Worm (Caenorhabditis elegans): Measurements from ENCODE around the gene K02D10.4.

Gene K02D10.4

DNA sequence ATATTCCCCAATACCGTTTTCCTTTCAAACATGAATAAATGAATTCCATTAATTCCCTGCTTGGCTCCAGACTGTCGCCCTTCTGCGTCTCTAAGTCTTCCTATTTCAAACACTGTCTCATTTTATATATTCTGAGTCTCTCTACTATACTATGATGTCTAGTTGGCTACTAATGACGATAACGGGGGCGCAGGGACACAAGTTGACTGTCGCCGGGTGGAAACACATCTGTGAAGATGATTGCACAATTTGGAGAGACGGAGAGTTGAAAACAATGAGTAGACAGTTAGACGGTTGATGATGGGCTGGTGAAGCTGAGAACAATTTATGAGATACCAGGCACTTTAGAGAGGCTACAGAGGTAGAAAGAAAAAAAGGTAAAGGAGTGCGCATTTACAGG is 30.3 kb downstream of the K02D10.4 start, which contains the start of gene sma-2:
Gene sma-2 (plus strand): TSS at position 194 of the 400 bp plus-strand sequence.
- TF ChIP-seq cey-2 (tag; optimal IDR thresholded peaks at IDR 0.05; ENCODE audit: borderline replicate concordance, insufficient read depth) (peak; percentile 25), nhr-77 (tag; optimal IDR thresholded peaks at IDR 0.05) (peak; percentile 79), F44E2.7 (GFP tag; IDR thresholded peaks at IDR 0.05) (no peak), mdt-29 (GFP tag; IDR thresholded peaks at IDR 0.05) (no peak), zfp-2 (tag; optimal IDR thresholded peaks at IDR 0.05) (no peak), daf-12 (tag; optimal IDR thresholded peaks at IDR 0.05) (no peak), F49E8.2 (tag; optimal IDR thresholded peaks at IDR 0.05; ENCODE audit: borderline replicate concordance) (no peak), gei-8 (GFP tag; optimal IDR thresholded peaks at IDR 0.05) (peak; percentile 10), arid-1 (GFP tag; conservative IDR thresholded peaks at IDR 0.05) (no peak), nhr-28 (tag; optimal IDR thresholded peaks at IDR 0.05) (peak; percentile 94), F10B5.3 (tag; optimal IDR thresholded peaks at IDR 0.05) (no peak), spr-1 (tag; optimal IDR thresholded peaks at IDR 0.05) (peak; percentile 19), php-3 (GFP tag; IDR thresholded peaks at IDR 0.05) (peak; percentile 87), ama-1 (optimal IDR thresholded peaks at IDR 0.05) (no peak), egl-27 (tag; optimal IDR thresholded peaks at IDR 0.05) (no peak), vab-7 (GFP tag; IDR thresholded peaks at IDR 0.05) (no peak), T26A8.4 (GFP tag; IDR thresholded peaks at IDR 0.05) (peak; percentile 53; the same call in 1 of the 2 replicates), madf-9 (GFP tag; conservative IDR thresholded peaks at IDR 0.05) (no peak), duxl-1 (tag; optimal IDR thresholded peaks at IDR 0.05; ENCODE audit: poor library complexity) (no peak), lin-39 (tag; optimal IDR thresholded peaks at IDR 0.05) (no peak), hlh-11 (tag; optimal IDR thresholded peaks at IDR 0.05) (peak; percentile 99), saeg-2 (GFP tag; IDR thresholded peaks at IDR 0.05) (no peak), F26F4.8 (GFP tag; conservative IDR thresholded peaks at IDR 0.05) (no peak), fos-1 (tag; optimal IDR thresholded peaks at IDR 0.05) (no peak), nhr-111 (GFP tag; optimal IDR thresholded peaks at IDR 0.05) (no peak), lin-29 (GFP tag; IDR thresholded peaks at IDR 0.05) (no peak), Y105C5A.15 (GFP tag; IDR thresholded peaks at IDR 0.05) (no peak), tag-97 (GFP tag; IDR thresholded peaks at IDR 0.05) (no peak), hmg-1.1 (GFP tag; IDR thresholded peaks at IDR 0.05) (peak; percentile 59), hif-1 (tag; optimal IDR thresholded peaks at IDR 0.05) (peak in 1 of 2 experiments; percentile 50), lin-13 (GFP tag; optimal IDR thresholded peaks at IDR 0.05) (peak; percentile 5), fkh-10 (GFP tag; optimal IDR thresholded peaks at IDR 0.05) (no peak), ZK546.5 (tag; optimal IDR thresholded peaks at IDR 0.05) (no peak), daf-8 (GFP tag; IDR thresholded peaks at IDR 0.05) (no peak), aly-2 (tag; optimal IDR thresholded peaks at IDR 0.05) (no peak), ztf-7 (tag; optimal IDR thresholded peaks at IDR 0.05) (peak; percentile 27), skn-1 (tag; optimal IDR thresholded peaks at IDR 0.05) (no peak), zag-1 (tag; optimal IDR thresholded peaks at IDR 0.05) (no peak), mdl-1 (tag; optimal IDR thresholded peaks at IDR 0.05) (peak in 1 of 2 experiments; percentile 68), lim-7 (GFP tag; IDR thresholded peaks at IDR 0.05) (no peak), unc-62 (GFP tag; optimal IDR thresholded peaks at IDR 0.05 in 1 of 2) (peak in 1 of 2 experiments; percentile 14), unc-62 (tag; optimal IDR thresholded peaks at IDR 0.05) (no peak), zfp-3 (GFP tag; conservative IDR thresholded peaks at IDR 0.05) (no peak), pqm-1 (tag; optimal IDR thresholded peaks at IDR 0.05) (peak; percentile 39), ceh-44 (GFP tag; IDR thresholded peaks at IDR 0.05) (no peak), dpl-1 (GFP tag; optimal IDR thresholded peaks at IDR 0.05) (peak; percentile 39), R02D3.7 (tag; optimal IDR thresholded peaks at IDR 0.05) (no peak), nhr-76 (tag; optimal IDR thresholded peaks at IDR 0.05) (no peak), jun-1 (tag; optimal IDR thresholded peaks at IDR 0.05) (no peak), lir-3 (tag; optimal IDR thresholded peaks at IDR 0.05) (no peak), lin-15B (tag; optimal IDR thresholded peaks at IDR 0.05) (no peak), nhr-11 (tag; optimal IDR thresholded peaks at IDR 0.05) (no peak), Y5F2A.4 (GFP tag; optimal IDR thresholded peaks at IDR 0.05) (no peak)

Data from whole organism, L4 larva.